Worm (Caenorhabditis elegans) whole organism, dauer: ENCODE data around the gene W10G11.2.

Source experiments
- unc-62 ChIP-seq: sonication (generic microtip); optimal IDR thresholded peaks from 2 replicates; lab custom pipeline; 2017; ENCODE audit warnings: missing biosample characterization, missing genetic modification reagents, missing genetic modification characterization

The W10G11.2 gene

ce11 chrII:3514631-3515030 lies 46.8 kb downstream of the W10G11.2 start, which contains the start of gene srz-5:
Gene srz-5, minus strand, starts transcription at chrII:3514731.
- no peak for TF ChIP-seq unc-62 (GFP tag; lab: Kevin White, UChicago)

- TF ChIP-seq unc-62 (GFP tag; lab: Kevin White, UChicago): no peak
Measured at ce11 chrII:3512240-3512639, 49.2 kb downstream of the W10G11.2 start, which contains the start of gene Y49F6B.19. Gene Y49F6B.19, minus strand, starts transcription at chrII:3512340.
